Worm (Caenorhabditis elegans) whole organism, young adult: ENCODE measurements around the gene R10E9.4.
A peak's percentile ranks its signal among the peaks of the same experiment; 100 is the strongest.

ENCODE experiments used
- B0035.1 ChIP-seq: sonication (generic microtip); optimal IDR thresholded peaks from 2 replicates; lab custom pipeline; 2016; ENCODE audit warnings: missing genetic modification characterization, mild to moderate bottlenecking, missing compliant biosample characterization, missing genotype, missing genetic modification reagents
- F49E8.2 ChIP-seq: sonication (generic microtip); optimal IDR thresholded peaks from 3 replicates; lab custom pipeline; 2017; ENCODE audit warnings: missing genetic modification characterization, mild to moderate bottlenecking, missing compliant biosample characterization, antibody characterized with exemption, moderate library complexity; ENCODE audit not compliant: insufficient read depth
- Y53G8AR.9 ChIP-seq: fragments of 200-800 bp; sonication (Bioruptor generic); conservative IDR thresholded peaks from 2 replicates; pipeline ENCODE4 v1.3.6; 2022; ENCODE audit warnings: missing genetic modification reagents, missing genetic modification characterization, missing compliant biosample characterization
- Y79H2A.3 ChIP-seq: fragments of 200-800 bp; sonication (Bioruptor generic); conservative IDR thresholded peaks from 2 replicates; pipeline ENCODE4 v1.3.6; 2022; ENCODE audit warnings: missing genetic modification reagents, missing genetic modification characterization, missing compliant biosample characterization
- Y95B8A.8 ChIP-seq: fragments of 200-800 bp; sonication (Bioruptor generic); IDR thresholded peaks from 2 replicates; pipeline ENCODE4 v1.3.6; 2022; ENCODE audit warnings: missing genetic modification reagents, missing genetic modification characterization, missing compliant biosample characterization
- ZK185.1 ChIP-seq: sonication (generic microtip); optimal IDR thresholded peaks from 2 replicates; lab custom pipeline; 2016; ENCODE audit warnings: mild to moderate bottlenecking, missing genetic modification characterization, missing compliant biosample characterization; ENCODE audit not compliant: poor library complexity, severe bottlenecking
- ama-1 ChIP-seq, 3 experiments: fragments of 150-350 bp in 1 of 3; sonication (generic microtip) in 2 of 3; optimal IDR thresholded peaks; 2 replicates each; lab custom pipeline; 2014 to 2018; ENCODE audit warnings: missing biosample characterization in 2 of 3, missing genetic modification characterization in 2 of 3, missing genetic modification reagents in 2 of 3
- attf-5 ChIP-seq: fragments of 200-800 bp; sonication (Bioruptor generic); optimal IDR thresholded peaks from 2 replicates; lab custom pipeline; 2018; ENCODE audit warnings: mild to moderate bottlenecking, missing genetic modification characterization, missing compliant biosample characterization
- bed-1 ChIP-seq: fragments of 200-800 bp; sonication (Bioruptor generic); IDR thresholded peaks from 2 replicates; pipeline ENCODE4 v1.3.6; 2022; ENCODE audit warnings: missing genetic modification reagents, missing genetic modification characterization, missing compliant biosample characterization
- cebp-1 ChIP-seq, 2 experiments: fragments of 200-800 bp in 1 of 2; sonication (Bioruptor generic) in 1 of 2; sonication (generic microtip) in 1 of 2; IDR thresholded peaks in 1 of 2; optimal IDR thresholded peaks in 1 of 2; 2 replicates each; pipeline versions ENCODE4 v1.3.6 to Lab custom; 2017 to 2022; ENCODE audit warnings: missing compliant biosample characterization in 2 of 2, missing genetic modification characterization in 2 of 2, mild to moderate bottlenecking in 1 of 2, missing genetic modification reagents in 1 of 2, moderate library complexity in 1 of 2
- ceh-91 ChIP-seq: fragments of 200-800 bp; sonication (Bioruptor generic); IDR thresholded peaks from 2 replicates; pipeline ENCODE4 v1.3.6; 2022; ENCODE audit warnings: missing genetic modification reagents, missing genetic modification characterization, missing compliant biosample characterization
- dox-1 ChIP-seq: fragments of 200-800 bp; sonication (Bioruptor generic); IDR thresholded peaks from 2 replicates; pipeline ENCODE4 v1.3.6; 2022; ENCODE audit warnings: missing genetic modification reagents, missing genetic modification characterization, missing compliant biosample characterization
- efl-1 ChIP-seq: fragments of 150-350 bp; optimal IDR thresholded peaks from 2 replicates; lab custom pipeline; 2014; ENCODE audit warnings: missing biosample characterization, missing genetic modification reagents, missing genetic modification characterization
- egrh-3 ChIP-seq: fragments of 200-800 bp; sonication (Bioruptor generic); IDR thresholded peaks from 2 replicates; pipeline ENCODE4 v1.3.6; 2022; ENCODE audit warnings: missing genetic modification reagents, missing genetic modification characterization, missing compliant biosample characterization
- ekl-4 ChIP-seq: fragments of 200-800 bp; sonication (Bioruptor generic); IDR thresholded peaks from 2 replicates; pipeline ENCODE4 v1.3.6; 2022; ENCODE audit warnings: missing genetic modification reagents, missing genetic modification characterization, missing compliant biosample characterization
- hmg-1.2 ChIP-seq: fragments of 200-800 bp; sonication (Bioruptor generic); IDR thresholded peaks from 2 replicates; pipeline ENCODE4 v1.3.6; 2022; ENCODE audit warnings: missing genetic modification reagents, missing genetic modification characterization, missing compliant biosample characterization
- lin-35 ChIP-seq, 3 experiments: fragments of 150-350 bp in 2 of 3; sonication (generic microtip) in 1 of 3; optimal IDR thresholded peaks; 2 replicates each; lab custom pipeline; 2014 to 2018; ENCODE audit warnings: missing biosample characterization in 3 of 3, missing genetic modification characterization in 3 of 3, missing genetic modification reagents in 3 of 3
- lir-1 ChIP-seq: fragments of 200-800 bp; sonication (Bioruptor generic); conservative IDR thresholded peaks from 2 replicates; pipeline ENCODE4 v1.3.6; 2022; ENCODE audit warnings: missing genetic modification reagents, missing genetic modification characterization, missing compliant biosample characterization
- lsy-27 ChIP-seq: sonication (generic microtip); optimal IDR thresholded peaks from 2 replicates; lab custom pipeline; 2017; ENCODE audit warnings: missing genetic modification characterization, mild to moderate bottlenecking, missing compliant biosample characterization, antibody characterized with exemption, missing genotype, borderline replicate concordance; ENCODE audit not compliant: insufficient read depth
- madf-8 ChIP-seq: fragments of 200-800 bp; sonication (Bioruptor generic); conservative IDR thresholded peaks from 2 replicates; pipeline ENCODE4 v1.3.6; 2022; ENCODE audit warnings: missing genetic modification reagents, missing genetic modification characterization, missing compliant biosample characterization
- mes-4 ChIP-seq: sonication (generic microtip); optimal IDR thresholded peaks from 2 replicates; lab custom pipeline; 2016; ENCODE audit warnings: missing genotype, missing genetic modification characterization, missing compliant biosample characterization
- mxl-1 ChIP-seq: sonication (generic microtip); optimal IDR thresholded peaks from 2 replicates; lab custom pipeline; 2016; ENCODE audit warnings: missing genetic modification characterization, missing compliant biosample characterization
- nhr-80 ChIP-seq: sonication (generic microtip); optimal IDR thresholded peaks from 2 replicates; lab custom pipeline; 2016; ENCODE audit warnings: missing genetic modification characterization, missing compliant biosample characterization
- rec-8 ChIP-seq, 2 experiments: sonication (generic microtip); optimal IDR thresholded peaks; 2 replicates each; lab custom pipeline; 2016; ENCODE audit warnings: mild to moderate bottlenecking in 2 of 2, missing genetic modification characterization in 2 of 2, missing genetic modification reagents in 2 of 2, missing genotype in 2 of 2, missing biosample characterization in 1 of 2, missing compliant biosample characterization in 1 of 2, moderate library complexity in 1 of 2
- repo-1 ChIP-seq: sonication (generic microtip); optimal IDR thresholded peaks from 2 replicates; lab custom pipeline; 2017; ENCODE audit warnings: mild to moderate bottlenecking, missing genetic modification characterization, missing compliant biosample characterization
- rpc-1 ChIP-seq, 2 experiments: fragments of 150-350 bp in 1 of 2; sonication (generic microtip) in 1 of 2; optimal IDR thresholded peaks; 2 replicates each; lab custom pipeline; 2014 to 2018; ENCODE audit warnings: missing biosample characterization in 1 of 2, missing genetic modification characterization in 1 of 2, missing genetic modification reagents in 1 of 2, missing genotype in 1 of 2
- snpc-3.4 ChIP-seq: sonication (generic microtip); optimal IDR thresholded peaks from 2 replicates; lab custom pipeline; 2017; ENCODE audit warnings: missing genetic modification characterization, mild to moderate bottlenecking, missing compliant biosample characterization, antibody characterized with exemption, moderate library complexity, missing genotype, missing genetic modification reagents
- somi-1 ChIP-seq: fragments of 200-800 bp; sonication (Bioruptor generic); optimal IDR thresholded peaks from 2 replicates; lab custom pipeline; 2018; ENCODE audit warnings: mild to moderate bottlenecking, missing genetic modification characterization, missing compliant biosample characterization
- unc-62 ChIP-seq: fragments of 150-350 bp; optimal IDR thresholded peaks from 2 replicates; lab custom pipeline; 2014; ENCODE audit warnings: missing biosample characterization, missing genetic modification reagents, missing genetic modification characterization
- xnd-1 ChIP-seq: sonication (generic microtip); optimal IDR thresholded peaks from 2 replicates; lab custom pipeline; 2016; ENCODE audit warnings: missing genotype, missing genetic modification reagents, missing genetic modification characterization, missing compliant biosample characterization
- zfh-2 ChIP-seq: fragments of 200-800 bp; sonication (Bioruptor generic); conservative IDR thresholded peaks from 2 replicates; pipeline ENCODE4 v1.3.6; 2022; ENCODE audit warnings: missing genetic modification reagents, missing genetic modification characterization, missing compliant biosample characterization

The R10E9.4 gene

ce11 chrIII:4010987-4011386 lies 38.4 kb upstream of the R10E9.4 start:
- peak; percentile 52 for TF ChIP-seq nhr-80 (tag; lab: Kevin White, UChicago)
- TF ChIP-seq mes-4 (tag; lab: Kevin White, UChicago) = no peak

DNA sequence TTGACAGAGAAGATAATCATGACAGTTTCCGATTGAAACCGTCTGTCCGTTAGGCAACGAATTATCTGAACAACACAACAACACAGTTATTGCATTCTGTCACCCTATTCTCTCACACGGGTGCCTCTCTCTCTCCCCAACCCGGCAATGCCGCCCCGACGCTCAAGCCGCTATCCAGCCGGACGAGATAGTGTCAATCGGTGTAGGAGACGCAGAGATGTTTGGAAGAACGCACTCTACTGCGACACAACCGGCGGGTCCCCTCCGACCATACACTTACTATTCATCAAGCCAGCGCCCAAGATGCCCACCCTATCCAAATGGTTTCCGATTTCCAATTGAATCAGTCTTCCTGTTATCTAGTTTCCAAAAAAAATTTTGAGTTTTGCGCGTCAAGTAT lies 37.6 kb upstream of the R10E9.4 start:
- TF ChIP-seq Y95B8A.8 (GFP tag; lab: Robert Waterston, UW) = no peak
- no peak for TF ChIP-seq ceh-91 (GFP tag; lab: Robert Waterston, UW)
- TF ChIP-seq lir-1 = no peak
- peak; percentile 67; the same call in 1 of the 2 replicates for TF ChIP-seq hmg-1.2 (GFP tag; lab: Robert Waterston, UW)
- TF ChIP-seq lin-35 (GFP tag; optimal IDR thresholded peaks at IDR 0.05; lab: Kevin White, UChicago) = no peak
- no peak for TF ChIP-seq snpc-3.4 (tag; lab: Kevin White, UChicago)
- TF ChIP-seq egrh-3 = no peak
- TF ChIP-seq Y53G8AR.9 (GFP tag; lab: Robert Waterston, UW) = no peak
- TF ChIP-seq xnd-1 (tag; lab: Kevin White, UChicago) = no peak
- TF ChIP-seq mxl-1 (tag; lab: Kevin White, UChicago) = no peak
- 0 out of 2 replicates have a peak, but pooled peaks have one; percentile 51 for TF ChIP-seq dox-1 (GFP tag; lab: Robert Waterston, UW)
- TF ChIP-seq repo-1 (tag; lab: Kevin White, UChicago) = no peak
- no peak for TF ChIP-seq bed-1 (GFP tag; lab: Robert Waterston, UW)
- TF ChIP-seq F49E8.2 = no peak
- no peak for TF ChIP-seq madf-8
- no peak for TF ChIP-seq B0035.1 (tag; lab: Kevin White, UChicago)
- no peak for TF ChIP-seq efl-1 (GFP tag; lab: Kevin White, UChicago)
- TF ChIP-seq zfh-2 (GFP tag; lab: Robert Waterston, UW) = peak; percentile 76
- no peak for TF ChIP-seq unc-62 (GFP tag; lab: Kevin White, UChicago)
- no peak for TF ChIP-seq rpc-1 (optimal IDR thresholded peaks at IDR 0.05; lab: Kevin White, UChicago)
- TF ChIP-seq rpc-1 (tag; optimal IDR thresholded peaks at IDR 0.05; lab: Kevin White, UChicago) = no peak

DNA sequence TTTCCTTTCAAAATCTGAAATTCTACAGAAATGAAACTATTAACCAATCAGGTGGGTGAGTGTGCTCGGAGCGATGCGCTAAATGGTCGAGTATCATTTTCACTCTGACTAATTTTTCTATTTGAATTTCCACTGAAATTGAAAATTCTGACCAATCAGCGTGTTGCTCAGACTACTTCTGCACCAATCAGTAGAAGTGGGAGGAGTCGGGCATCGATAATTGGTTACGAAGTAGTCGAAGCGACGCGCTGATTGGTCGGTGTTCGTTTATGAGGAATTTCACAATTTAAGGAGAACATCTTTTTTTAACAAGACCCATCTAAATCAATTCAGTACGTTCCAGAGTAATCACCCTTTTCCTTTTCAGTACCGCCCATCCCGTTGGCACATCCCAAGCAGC lies 36.6 kb upstream of the R10E9.4 start:
- no peak for TF ChIP-seq rec-8 (tag; optimal IDR thresholded peaks at IDR 0.05; lab: Kevin White, UChicago)
- TF ChIP-seq Y53G8AR.9 (GFP tag; lab: Robert Waterston, UW) = no peak
- no peak for TF ChIP-seq ZK185.1
- TF ChIP-seq Y79H2A.3 (GFP tag; lab: Robert Waterston, UW) = no peak

DNA sequence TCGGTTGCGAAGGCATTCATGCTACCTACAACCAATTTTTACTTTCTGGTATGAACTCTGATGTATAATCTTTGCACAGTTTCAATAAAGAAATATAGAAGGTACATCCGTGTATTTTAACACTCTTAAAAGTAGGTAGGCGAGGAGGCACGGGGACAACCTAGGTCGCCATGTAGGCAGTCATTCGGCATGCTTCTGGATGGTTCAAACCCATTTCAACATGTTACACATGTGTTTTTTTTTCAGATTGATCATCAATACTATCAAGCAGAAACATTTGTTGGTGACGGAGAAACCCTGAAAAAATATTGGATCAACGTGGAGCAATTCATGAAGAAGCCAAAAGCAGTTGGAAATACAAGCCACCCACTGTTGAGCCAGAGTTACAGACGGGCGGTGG lies 34.4 kb upstream of the R10E9.4 start:
- TF ChIP-seq ekl-4 (GFP tag; lab: Robert Waterston, UW) = no peak
- TF ChIP-seq ama-1 (optimal IDR thresholded peaks at IDR 0.05; lab: Kevin White, UChicago) = peak; percentile 16
- no peak for TF ChIP-seq ama-1 (GFP tag; optimal IDR thresholded peaks at IDR 0.05; lab: Kevin White, UChicago)
- 0 out of 2 replicates have a peak, but pooled peaks have one; percentile 53 for TF ChIP-seq Y53G8AR.9 (GFP tag; lab: Robert Waterston, UW)

ce11 chrIII:4005446-4006192 lies 33.0 kb upstream of the R10E9.4 start, which contains the start of gene pxd-1:
pxd-1 (plus strand) TSS chrIII:4006142.
- TF ChIP-seq somi-1 (peak; percentile 13), cebp-1 (GFP tag; IDR thresholded peaks at IDR 0.05; lab: Robert Waterston, UW) (no peak), cebp-1 (tag; optimal IDR thresholded peaks at IDR 0.05; lab: Kevin White, UChicago) (peak; percentile 6), attf-5 (GFP tag; lab: Kevin White, UChicago) (peak; percentile 8), lsy-27 (tag; lab: Kevin White, UChicago) (no peak)
